Worm (Caenorhabditis elegans) whole organism, late embryonic: ENCODE data around the gene C25F9.5.

Experiments used
- C08G9.2 ChIP-seq: sonication (generic microtip); optimal IDR thresholded peaks from 2 replicates; lab custom pipeline; 2016; ENCODE audit warnings: mild to moderate bottlenecking, missing genetic modification characterization, moderate library complexity, missing compliant biosample characterization
- C38D4.7 ChIP-seq: fragments of 200-800 bp; sonication (Bioruptor generic); optimal IDR thresholded peaks from 2 replicates; lab custom pipeline; 2018; ENCODE audit warnings: mild to moderate bottlenecking, missing genetic modification characterization, moderate library complexity, missing compliant biosample characterization
- F13H6.1 ChIP-seq: sonication (generic microtip); optimal IDR thresholded peaks from 2 replicates; lab custom pipeline; 2016; ENCODE audit warnings: missing genetic modification characterization, missing compliant biosample characterization
- K09A11.1 ChIP-seq: sonication (generic microtip); optimal IDR thresholded peaks from 2 replicates; lab custom pipeline; 2017; ENCODE audit warnings: antibody characterized with exemption, mild to moderate bottlenecking, missing genetic modification characterization, missing compliant biosample characterization; ENCODE audit not compliant: insufficient read depth
- T23F11.4 ChIP-seq: fragments of 200-800 bp; sonication (Bioruptor generic); optimal IDR thresholded peaks from 2 replicates; lab custom pipeline; 2018; ENCODE audit warnings: mild to moderate bottlenecking, missing genetic modification characterization, missing compliant biosample characterization
- ahr-1 ChIP-seq: sonication (generic microtip); optimal IDR thresholded peaks from 2 replicates; lab custom pipeline; 2016; ENCODE audit warnings: missing genetic modification characterization, missing compliant biosample characterization
- ama-1 ChIP-seq: fragments of 150-350 bp; optimal IDR thresholded peaks from 2 replicates; lab custom pipeline; 2014
- ceh-14 ChIP-seq: sonication (generic microtip); optimal IDR thresholded peaks from 2 replicates; lab custom pipeline; 2016; ENCODE audit warnings: missing genotype, missing genetic modification characterization, missing compliant biosample characterization
- ceh-19 ChIP-seq: fragments of 200-800 bp; sonication (Bioruptor generic); optimal IDR thresholded peaks from 2 replicates; lab custom pipeline; 2018; ENCODE audit warnings: mild to moderate bottlenecking, missing genetic modification characterization, missing compliant biosample characterization
- ceh-22 ChIP-seq: sonication (generic microtip); optimal IDR thresholded peaks from 2 replicates; lab custom pipeline; 2017; ENCODE audit warnings: missing biosample characterization, missing genetic modification characterization
- ceh-30 ChIP-seq: fragments of 150-350 bp; optimal IDR thresholded peaks from 2 replicates; lab custom pipeline; 2014; ENCODE audit warnings: missing biosample characterization, missing genetic modification characterization
- ceh-45 ChIP-seq: fragments of 200-800 bp; sonication (Bioruptor generic); IDR thresholded peaks from 2 replicates; pipeline ENCODE4 v1.3.6; 2022; ENCODE audit warnings: missing genetic modification reagents, missing genetic modification characterization, missing compliant biosample characterization
- ceh-6 ChIP-seq: fragments of 200-800 bp; sonication (Bioruptor generic); optimal IDR thresholded peaks from 2 replicates; lab custom pipeline; 2018; ENCODE audit warnings: mild to moderate bottlenecking, missing genetic modification characterization, missing compliant biosample characterization
- che-1 ChIP-seq: sonication (generic microtip); optimal IDR thresholded peaks from 2 replicates; lab custom pipeline; 2016; ENCODE audit warnings: mild to moderate bottlenecking, missing genetic modification characterization, missing compliant biosample characterization
- dmd-4 ChIP-seq: sonication (generic microtip); optimal IDR thresholded peaks from 2 replicates; lab custom pipeline; 2016; ENCODE audit warnings: borderline replicate concordance, missing genetic modification characterization, missing compliant biosample characterization
- dve-1 ChIP-seq: sonication (generic microtip); optimal IDR thresholded peaks from 2 replicates; lab custom pipeline; 2017; ENCODE audit warnings: antibody characterized with exemption, mild to moderate bottlenecking, missing genetic modification characterization, missing compliant biosample characterization
- fax-1 ChIP-seq: sonication (generic microtip); optimal IDR thresholded peaks from 2 replicates; lab custom pipeline; 2016; ENCODE audit warnings: missing genotype, missing genetic modification characterization, missing compliant biosample characterization
- fkh-10 ChIP-seq: fragments of 150-350 bp; optimal IDR thresholded peaks from 2 replicates; lab custom pipeline; 2014; ENCODE audit warnings: missing biosample characterization, missing genetic modification reagents, missing genetic modification characterization
- fkh-6 ChIP-seq: sonication (generic microtip); optimal IDR thresholded peaks from 2 replicates; lab custom pipeline; 2016; ENCODE audit warnings: missing genetic modification characterization, missing compliant biosample characterization
- gmeb-2 ChIP-seq: sonication (generic microtip); optimal IDR thresholded peaks from 2 replicates; lab custom pipeline; 2016; ENCODE audit warnings: missing genetic modification characterization, inconsistent platforms, missing compliant biosample characterization
- hlh-15 ChIP-seq: sonication (generic microtip); optimal IDR thresholded peaks from 2 replicates; lab custom pipeline; 2016; ENCODE audit warnings: missing genetic modification characterization, missing compliant biosample characterization
- madf-2 ChIP-seq: sonication (generic microtip); optimal IDR thresholded peaks from 2 replicates; lab custom pipeline; 2017; ENCODE audit warnings: missing genetic modification characterization, missing compliant biosample characterization
- mec-3 ChIP-seq: sonication (generic microtip); optimal IDR thresholded peaks from 2 replicates; lab custom pipeline; 2016; ENCODE audit warnings: borderline replicate concordance, missing genetic modification characterization, missing compliant biosample characterization
- nhr-11 ChIP-seq: fragments of 150-350 bp; optimal IDR thresholded peaks from 2 replicates; lab custom pipeline; 2014; ENCODE audit warnings: missing biosample characterization, missing genetic modification characterization
- nhr-232 ChIP-seq: sonication (generic microtip); optimal IDR thresholded peaks from 2 replicates; lab custom pipeline; 2016; ENCODE audit warnings: missing genetic modification characterization, missing compliant biosample characterization
- npax-4 ChIP-seq: sonication (generic microtip); optimal IDR thresholded peaks from 2 replicates; lab custom pipeline; 2016; ENCODE audit warnings: missing genetic modification characterization, missing compliant biosample characterization
- odd-2 ChIP-seq: sonication (generic microtip); optimal IDR thresholded peaks from 2 replicates; lab custom pipeline; 2017; ENCODE audit warnings: antibody characterized with exemption, mild to moderate bottlenecking, missing genetic modification characterization, missing compliant biosample characterization
- pha-4 ChIP-seq: fragments of 150-350 bp; optimal IDR thresholded peaks from 2 replicates; lab custom pipeline; 2018; ENCODE audit warnings: missing biosample characterization, missing genetic modification reagents, missing genetic modification characterization
- pqm-1 ChIP-seq: sonication (generic microtip); optimal IDR thresholded peaks from 2 replicates; lab custom pipeline; 2016; ENCODE audit warnings: missing genetic modification characterization, missing compliant biosample characterization
- pros-1 ChIP-seq: fragments of 150-350 bp; optimal IDR thresholded peaks from 2 replicates; lab custom pipeline; 2014; ENCODE audit warnings: missing biosample characterization, missing genetic modification reagents, missing genetic modification characterization
- rnt-1 ChIP-seq: sonication (generic microtip); optimal IDR thresholded peaks from 2 replicates; lab custom pipeline; 2016; ENCODE audit warnings: missing genetic modification characterization, missing compliant biosample characterization
- sox-2 ChIP-seq: fragments of 200-800 bp; sonication (Bioruptor generic); IDR thresholded peaks from 2 replicates; pipeline ENCODE4 v1.3.6; 2022; ENCODE audit warnings: missing genetic modification reagents, missing genetic modification characterization, missing compliant biosample characterization
- syd-9 ChIP-seq: sonication (generic microtip); optimal IDR thresholded peaks from 2 replicates; lab custom pipeline; 2016; ENCODE audit warnings: mild to moderate bottlenecking, missing genetic modification characterization, moderate library complexity, missing compliant biosample characterization
- tbx-2 ChIP-seq: sonication (generic microtip); optimal IDR thresholded peaks from 2 replicates; lab custom pipeline; 2016; ENCODE audit warnings: missing genetic modification characterization, missing compliant biosample characterization
- tbx-7 ChIP-seq: sonication (generic microtip); optimal IDR thresholded peaks from 2 replicates; lab custom pipeline; 2016; ENCODE audit warnings: missing genotype, missing genetic modification characterization, missing compliant biosample characterization
- unc-3 ChIP-seq, 2 experiments: fragments of 200-800 bp in 1 of 2; sonication (Bioruptor generic) in 1 of 2; sonication (generic microtip) in 1 of 2; conservative IDR thresholded peaks in 1 of 2; optimal IDR thresholded peaks in 1 of 2; 2 replicates each; pipeline versions ENCODE4 v1.3.6 to Lab custom; 2016 to 2022; ENCODE audit warnings: missing compliant biosample characterization in 2 of 2, missing genetic modification characterization in 2 of 2, missing genetic modification reagents in 1 of 2
- unc-42 ChIP-seq: sonication (generic microtip); optimal IDR thresholded peaks from 2 replicates; lab custom pipeline; 2016; ENCODE audit warnings: missing genotype, missing genetic modification characterization, missing compliant biosample characterization
- unc-55 ChIP-seq: sonication (generic microtip); optimal IDR thresholded peaks from 2 replicates; lab custom pipeline; 2017; ENCODE audit warnings: missing biosample characterization, missing genetic modification reagents, missing genetic modification characterization

Gene C25F9.5

DNA sequence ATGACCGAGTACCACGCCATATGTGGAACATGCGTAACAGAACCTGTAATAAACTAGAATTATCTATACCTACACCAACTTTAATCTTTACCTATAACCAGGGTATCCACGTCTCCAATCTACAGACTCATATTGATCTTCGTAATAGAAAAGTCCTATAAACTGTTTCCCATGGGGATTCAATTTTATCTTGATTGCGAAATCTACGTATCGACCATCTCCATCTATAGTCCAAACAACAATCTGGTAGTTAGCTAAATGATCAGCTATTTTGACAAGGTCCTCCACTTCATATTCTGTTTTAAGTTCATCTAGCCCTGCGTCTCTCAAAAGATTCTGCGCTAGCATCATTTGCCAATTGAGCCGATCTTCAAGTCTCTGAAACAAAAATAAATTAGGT is 18.9 kb upstream of the C25F9.5 start:
- TF ChIP-seq rnt-1, result peak; percentile 80
- no peak for TF ChIP-seq F13H6.1 (tag; lab: Kevin White, UChicago)
- TF ChIP-seq nhr-232 (tag; lab: Kevin White, UChicago), result no peak
- no peak for TF ChIP-seq ceh-45
- TF ChIP-seq gmeb-2 (tag; lab: Kevin White, UChicago), result no peak
- TF ChIP-seq, all 69 proteins: peak for 1

DNA sequence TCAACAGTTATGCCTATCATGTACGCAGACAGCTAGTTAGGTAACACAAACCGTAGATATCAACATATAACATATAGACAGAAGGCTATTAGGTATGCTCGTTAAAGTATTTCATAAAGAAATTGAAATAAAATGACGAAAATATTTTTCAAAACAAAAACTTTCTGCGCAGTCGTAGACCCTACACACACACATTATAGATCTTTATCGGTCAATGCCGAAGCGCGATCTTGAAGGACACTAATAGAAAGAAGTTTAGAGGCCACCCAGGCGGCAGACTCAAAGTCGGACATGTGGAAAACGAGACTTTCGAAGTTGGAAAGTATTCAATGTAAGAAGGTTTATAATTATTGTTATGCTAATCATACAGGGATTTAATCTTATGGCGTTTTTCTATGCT is 18.3 kb upstream of the C25F9.5 start:
- TF ChIP-seq pha-4 (tag; lab: Kevin White, UChicago) (no peak), nhr-11 (tag; lab: Kevin White, UChicago) (no peak), C38D4.7 (no peak), F13H6.1 (tag; lab: Kevin White, UChicago) (no peak), hlh-15 (tag; lab: Kevin White, UChicago) (no peak), ceh-22 (tag; lab: Kevin White, UChicago) (no peak), nhr-232 (tag; lab: Kevin White, UChicago) (no peak), sox-2 (GFP tag; lab: Robert Waterston, UW) (no peak), fkh-10 (GFP tag; lab: Kevin White, UChicago) (no peak), K09A11.1 (no peak), pqm-1 (tag; lab: Kevin White, UChicago) (no peak), odd-2 (no peak), fax-1 (tag; lab: Kevin White, UChicago) (no peak), tbx-2 (no peak), ahr-1 (tag; lab: Kevin White, UChicago) (no peak), madf-2 (tag; lab: Kevin White, UChicago) (no peak), unc-3 (GFP tag; conservative IDR thresholded peaks at IDR 0.05; lab: Robert Waterston, UW) (no peak), unc-3 (tag; optimal IDR thresholded peaks at IDR 0.05; lab: Kevin White, UChicago) (no peak), syd-9 (no peak)

DNA sequence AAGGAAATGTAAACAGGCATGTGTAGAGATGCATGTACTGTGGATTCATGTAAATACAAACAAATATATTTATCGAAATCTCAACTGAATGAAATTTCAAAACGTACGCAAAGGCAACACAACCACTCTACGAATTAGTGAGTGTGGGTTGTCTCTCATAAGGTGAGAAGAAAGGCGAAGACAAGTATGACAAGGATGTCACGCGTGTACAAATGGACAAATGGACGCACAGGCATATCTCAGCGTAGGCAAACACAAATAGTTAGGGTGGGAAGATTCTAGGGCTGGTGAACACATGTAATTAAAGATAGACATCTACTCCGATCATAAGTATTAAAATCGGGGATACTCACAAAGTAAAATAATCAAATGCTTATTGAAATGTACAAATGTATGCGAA is 17.4 kb upstream of the C25F9.5 start:
- no peak for TF ChIP-seq tbx-2
- no peak for TF ChIP-seq C38D4.7
- no peak for TF ChIP-seq ceh-30
- no peak for TF ChIP-seq dmd-4 (tag; lab: Kevin White, UChicago)
- TF ChIP-seq ceh-22 (tag; lab: Kevin White, UChicago), result no peak
- TF ChIP-seq npax-4 (tag; lab: Kevin White, UChicago), result no peak
- no peak for TF ChIP-seq mec-3 (tag; lab: Kevin White, UChicago)
- no peak for TF ChIP-seq unc-55 (GFP tag; lab: Kevin White, UChicago)
- no peak for TF ChIP-seq unc-42
- no peak for TF ChIP-seq hlh-15 (tag; lab: Kevin White, UChicago)

DNA sequence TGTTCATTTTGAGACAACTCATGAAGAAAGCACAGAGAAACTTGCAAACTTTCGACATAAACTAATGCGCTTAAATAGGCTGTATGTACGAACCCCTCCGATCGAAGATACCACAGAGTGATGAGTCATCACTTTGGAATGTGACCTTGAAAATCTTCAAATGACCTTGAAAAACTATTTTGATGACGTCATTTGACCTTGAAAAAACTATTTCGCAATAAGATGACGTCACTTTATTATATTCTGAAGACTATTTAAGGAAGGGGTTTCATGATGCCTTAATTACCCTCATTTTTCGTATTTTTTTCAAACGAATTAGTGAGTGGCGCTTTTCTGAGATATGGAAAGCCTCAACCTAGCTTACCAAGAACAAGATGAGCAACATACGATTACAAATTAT is 10.5 kb upstream of the C25F9.5 start, which contains the start of gene C25F9.2:
C25F9.2 (plus strand) TSS at position 341 of the 400 bp plus-strand sequence.
- TF ChIP-seq gmeb-2 (tag; lab: Kevin White, UChicago), result no peak
- TF ChIP-seq ceh-14 (tag; lab: Kevin White, UChicago), result no peak
- TF ChIP-seq che-1 (tag; lab: Kevin White, UChicago), result no peak
- no peak for TF ChIP-seq pqm-1 (tag; lab: Kevin White, UChicago)
- no peak for TF ChIP-seq tbx-7 (tag; lab: Kevin White, UChicago)
- TF ChIP-seq F13H6.1 (tag; lab: Kevin White, UChicago), result no peak
- no peak for TF ChIP-seq ama-1 (lab: Kevin White, UChicago)
- no peak for TF ChIP-seq T23F11.4 (GFP tag; lab: Kevin White, UChicago)
- no peak for TF ChIP-seq dve-1 (tag; lab: Kevin White, UChicago)
- no peak for TF ChIP-seq hlh-15 (tag; lab: Kevin White, UChicago)
- TF ChIP-seq, all 69 proteins: peak for 0

DNA sequence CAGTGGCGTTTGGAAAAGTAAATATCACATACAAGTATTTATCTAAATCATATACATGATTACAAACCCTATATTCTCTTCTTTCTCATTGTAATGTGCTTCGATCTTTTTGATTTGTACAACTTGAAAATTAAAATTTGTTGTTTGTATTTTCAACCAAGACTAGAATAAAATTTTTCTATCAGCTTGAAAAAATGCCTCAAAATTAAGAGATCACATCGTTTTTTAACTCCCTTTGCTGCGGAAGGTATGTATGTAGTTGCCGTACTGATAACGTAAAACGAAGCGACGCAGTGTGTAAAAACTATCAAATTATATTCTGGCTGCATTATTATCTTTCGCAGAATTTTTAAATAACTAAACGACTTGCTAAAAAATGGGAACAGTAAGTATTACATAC is 7.2 kb upstream of the C25F9.5 start, which contains the start of gene C25F9.15:
C25F9.15 (plus strand) TSS at position 301 of the 400 bp plus-strand sequence.
- no peak for TF ChIP-seq npax-4 (tag; lab: Kevin White, UChicago)
- TF ChIP-seq fkh-10 (GFP tag; lab: Kevin White, UChicago), result no peak
- TF ChIP-seq C08G9.2 (tag; lab: Kevin White, UChicago), result no peak
- no peak for TF ChIP-seq pros-1 (tag; lab: Kevin White, UChicago)
- no peak for TF ChIP-seq ceh-6
- TF ChIP-seq ceh-19 (GFP tag; lab: Kevin White, UChicago), result no peak
- TF ChIP-seq fkh-6 (tag; lab: Kevin White, UChicago), result no peak
